Worm (Caenorhabditis elegans) whole organism, L1 larva: ENCODE results near the gene Y48B6A.13.

Source experiments
- C04F5.9 ChIP-seq: sonication (generic microtip); optimal IDR thresholded peaks from 2 replicates; lab custom pipeline; 2016; ENCODE audit warnings: missing genetic modification characterization, missing compliant biosample characterization
- C16A3.4 ChIP-seq: fragments of 150-350 bp; optimal IDR thresholded peaks from 2 replicates; lab custom pipeline; 2014; ENCODE audit warnings: missing biosample characterization, missing genetic modification characterization
- C34B4.2 ChIP-seq: sonication (generic microtip); optimal IDR thresholded peaks from 2 replicates; lab custom pipeline; 2017; ENCODE audit warnings: mild to moderate bottlenecking, missing genetic modification characterization, missing compliant biosample characterization
- alr-1 ChIP-seq: fragments of 200-800 bp; sonication (Bioruptor generic); optimal IDR thresholded peaks from 2 replicates; lab custom pipeline; 2018; ENCODE audit warnings: borderline replicate concordance, mild to moderate bottlenecking, missing genetic modification characterization, missing compliant biosample characterization
- aly-2 ChIP-seq: fragments of 150-350 bp; optimal IDR thresholded peaks from 2 replicates; lab custom pipeline; 2014; ENCODE audit warnings: missing biosample characterization, missing genetic modification characterization
- ceh-88 ChIP-seq: fragments of 200-800 bp; sonication (Bioruptor generic); IDR thresholded peaks from 2 replicates; pipeline ENCODE4 v1.3.6; 2022; ENCODE audit warnings: missing genetic modification characterization, missing compliant biosample characterization
- ceh-90 ChIP-seq: sonication (generic microtip); optimal IDR thresholded peaks from 2 replicates; lab custom pipeline; 2016; ENCODE audit warnings: missing genetic modification characterization, missing compliant biosample characterization
- ces-1 ChIP-seq: fragments of 150-350 bp; optimal IDR thresholded peaks from 2 replicates; lab custom pipeline; 2014; ENCODE audit warnings: missing biosample characterization, missing genetic modification reagents, missing genetic modification characterization
- dsc-1 ChIP-seq: sonication (generic microtip); optimal IDR thresholded peaks from 2 replicates; lab custom pipeline; 2016; ENCODE audit warnings: mild to moderate bottlenecking, missing genetic modification characterization, missing compliant biosample characterization
- efl-1 ChIP-seq, 4 experiments: fragments of 150-350 bp; optimal IDR thresholded peaks in 3 of 4; peaks in 1 of 4; 1 replicate in 1 of 4; 2 replicates in 3 of 4; lab custom pipeline; 2014; ENCODE audit warnings: missing biosample characterization in 2 of 4, missing genetic modification characterization in 2 of 4, missing genetic modification reagents in 2 of 4
- elt-2 ChIP-seq: sonication (generic microtip); optimal IDR thresholded peaks from 2 replicates; lab custom pipeline; 2016; ENCODE audit warnings: missing genetic modification characterization, mild to moderate bottlenecking, inconsistent platforms, missing compliant biosample characterization, missing genetic modification reagents
- elt-3 ChIP-seq, 6 experiments: fragments of 150-350 bp in 1 of 6; sonication (generic microtip); optimal IDR thresholded peaks; 2 replicates each; lab custom pipeline; 2017 to 2018; ENCODE audit warnings: missing biosample characterization in 6 of 6, missing genetic modification characterization in 6 of 6, inconsistent platforms in 1 of 6
- ets-5 ChIP-seq: fragments of 200-800 bp; sonication (Bioruptor generic); IDR thresholded peaks from 2 replicates; pipeline ENCODE4 v1.3.6; 2022; ENCODE audit warnings: missing genetic modification characterization, missing compliant biosample characterization
- fkh-4 ChIP-seq: sonication (generic microtip); optimal IDR thresholded peaks from 2 replicates; lab custom pipeline; 2016; ENCODE audit warnings: missing compliant biosample characterization, missing genetic modification characterization, borderline replicate concordance
- fos-1 ChIP-seq: fragments of 150-350 bp; optimal IDR thresholded peaks from 2 replicates; lab custom pipeline; 2014; ENCODE audit warnings: missing biosample characterization, missing genetic modification characterization
- grh-1 ChIP-seq: fragments of 200-800 bp; sonication (Bioruptor generic); IDR thresholded peaks from 2 replicates; pipeline ENCODE4 v1.3.6; 2022; ENCODE audit warnings: missing genetic modification reagents, missing genetic modification characterization, missing compliant biosample characterization
- hlh-4 ChIP-seq: sonication (generic microtip); optimal IDR thresholded peaks from 2 replicates; lab custom pipeline; 2016; ENCODE audit warnings: mild to moderate bottlenecking, missing genetic modification characterization, missing compliant biosample characterization
- hpl-2 ChIP-seq: fragments of 150-350 bp; optimal IDR thresholded peaks from 2 replicates; lab custom pipeline; 2014; ENCODE audit warnings: missing biosample characterization, missing genetic modification reagents, missing genetic modification characterization
- lin-13 ChIP-seq: fragments of 150-350 bp; optimal IDR thresholded peaks from 2 replicates; lab custom pipeline; 2014; ENCODE audit warnings: missing biosample characterization, missing genetic modification reagents, missing genetic modification characterization
- lin-14 ChIP-seq: fragments of 200-800 bp; sonication (Bioruptor generic); optimal IDR thresholded peaks from 2 replicates; lab custom pipeline; 2018; ENCODE audit warnings: mild to moderate bottlenecking, missing genetic modification characterization, moderate library complexity, missing compliant biosample characterization
- lin-15B ChIP-seq: fragments of 150-350 bp; sonication (generic microtip); optimal IDR thresholded peaks from 3 replicates; lab custom pipeline; 2014; ENCODE audit warnings: missing biosample characterization, missing genetic modification characterization
- mdl-1 ChIP-seq, 2 experiments: fragments of 150-350 bp; optimal IDR thresholded peaks; 2 replicates each; lab custom pipeline; 2014 to 2017; ENCODE audit warnings: missing biosample characterization in 2 of 2, missing genetic modification characterization in 2 of 2, inconsistent platforms in 1 of 2
- mef-2 ChIP-seq: fragments of 150-350 bp; optimal IDR thresholded peaks from 2 replicates; lab custom pipeline; 2014; ENCODE audit warnings: missing biosample characterization, missing genetic modification characterization
- mep-1 ChIP-seq: fragments of 150-350 bp; optimal IDR thresholded peaks from 2 replicates; lab custom pipeline; 2014; ENCODE audit warnings: missing biosample characterization, missing genetic modification characterization
- nhr-12 ChIP-seq: sonication (generic microtip); optimal IDR thresholded peaks from 2 replicates; lab custom pipeline; 2017; ENCODE audit warnings: missing biosample characterization, missing genetic modification characterization
- nhr-19 ChIP-seq: fragments of 200-800 bp; sonication (Bioruptor generic); conservative IDR thresholded peaks from 2 replicates; pipeline ENCODE4 v1.3.6; 2022; ENCODE audit warnings: missing genetic modification characterization, missing compliant biosample characterization
- nhr-28 ChIP-seq: fragments of 150-350 bp; optimal IDR thresholded peaks from 2 replicates; lab custom pipeline; 2014; ENCODE audit warnings: missing biosample characterization, missing genetic modification characterization
- nhr-47 ChIP-seq: sonication (generic microtip); optimal IDR thresholded peaks from 2 replicates; lab custom pipeline; 2016; ENCODE audit warnings: mild to moderate bottlenecking, missing genetic modification characterization, moderate library complexity, missing compliant biosample characterization
- nhr-71 ChIP-seq: sonication (generic microtip); optimal IDR thresholded peaks from 2 replicates; lab custom pipeline; 2016; ENCODE audit warnings: mild to moderate bottlenecking, missing genetic modification characterization, moderate library complexity, missing compliant biosample characterization
- nhr-76 ChIP-seq: sonication (generic microtip); optimal IDR thresholded peaks from 2 replicates; lab custom pipeline; 2017; ENCODE audit warnings: missing biosample characterization, missing genetic modification characterization
- nhr-84 ChIP-seq: sonication (generic microtip); optimal IDR thresholded peaks from 2 replicates; lab custom pipeline; 2017; ENCODE audit warnings: missing biosample characterization, missing genetic modification characterization
- pax-3 ChIP-seq: fragments of 200-800 bp; sonication (Bioruptor generic); optimal IDR thresholded peaks from 2 replicates; lab custom pipeline; 2018; ENCODE audit warnings: mild to moderate bottlenecking, missing genetic modification characterization, moderate library complexity, missing compliant biosample characterization
- pqm-1 ChIP-seq: sonication (generic microtip); optimal IDR thresholded peaks from 3 replicates; lab custom pipeline; 2017; ENCODE audit warnings: missing biosample characterization, missing genetic modification characterization
- rnt-1 ChIP-seq: sonication (generic microtip); optimal IDR thresholded peaks from 2 replicates; lab custom pipeline; 2016; ENCODE audit warnings: mild to moderate bottlenecking, missing genetic modification characterization, moderate library complexity, missing compliant biosample characterization
- skn-1 ChIP-seq: fragments of 150-350 bp; optimal IDR thresholded peaks from 2 replicates; lab custom pipeline; 2014; ENCODE audit warnings: missing biosample characterization, missing genetic modification characterization
- sptf-1 ChIP-seq: fragments of 150-350 bp; optimal IDR thresholded peaks from 2 replicates; lab custom pipeline; 2014; ENCODE audit warnings: missing biosample characterization, missing genetic modification characterization
- tbx-2 ChIP-seq: sonication (generic microtip); optimal IDR thresholded peaks from 2 replicates; lab custom pipeline; 2016; ENCODE audit warnings: missing genetic modification characterization, missing compliant biosample characterization
- unc-130 ChIP-seq: fragments of 150-350 bp; optimal IDR thresholded peaks from 2 replicates; lab custom pipeline; 2017; ENCODE audit warnings: missing biosample characterization, missing genetic modification characterization, inconsistent platforms
- unc-62 ChIP-seq: fragments of 150-350 bp; optimal IDR thresholded peaks from 2 replicates; lab custom pipeline; 2014; ENCODE audit warnings: missing biosample characterization, missing genetic modification reagents, missing genetic modification characterization
- unc-86 ChIP-seq: sonication (generic microtip); optimal IDR thresholded peaks from 2 replicates; lab custom pipeline; 2016; ENCODE audit warnings: missing genetic modification characterization, missing compliant biosample characterization
- unc-98 ChIP-seq: fragments of 200-800 bp; sonication (Bioruptor generic); IDR thresholded peaks from 2 replicates; pipeline ENCODE4 v1.3.6; 2022; ENCODE audit warnings: missing genetic modification characterization, missing compliant biosample characterization
- xbp-1 ChIP-seq: sonication (generic microtip); optimal IDR thresholded peaks from 2 replicates; lab custom pipeline; 2016; ENCODE audit warnings: missing genetic modification characterization, missing compliant biosample characterization

The Y48B6A.13 gene

DNA sequence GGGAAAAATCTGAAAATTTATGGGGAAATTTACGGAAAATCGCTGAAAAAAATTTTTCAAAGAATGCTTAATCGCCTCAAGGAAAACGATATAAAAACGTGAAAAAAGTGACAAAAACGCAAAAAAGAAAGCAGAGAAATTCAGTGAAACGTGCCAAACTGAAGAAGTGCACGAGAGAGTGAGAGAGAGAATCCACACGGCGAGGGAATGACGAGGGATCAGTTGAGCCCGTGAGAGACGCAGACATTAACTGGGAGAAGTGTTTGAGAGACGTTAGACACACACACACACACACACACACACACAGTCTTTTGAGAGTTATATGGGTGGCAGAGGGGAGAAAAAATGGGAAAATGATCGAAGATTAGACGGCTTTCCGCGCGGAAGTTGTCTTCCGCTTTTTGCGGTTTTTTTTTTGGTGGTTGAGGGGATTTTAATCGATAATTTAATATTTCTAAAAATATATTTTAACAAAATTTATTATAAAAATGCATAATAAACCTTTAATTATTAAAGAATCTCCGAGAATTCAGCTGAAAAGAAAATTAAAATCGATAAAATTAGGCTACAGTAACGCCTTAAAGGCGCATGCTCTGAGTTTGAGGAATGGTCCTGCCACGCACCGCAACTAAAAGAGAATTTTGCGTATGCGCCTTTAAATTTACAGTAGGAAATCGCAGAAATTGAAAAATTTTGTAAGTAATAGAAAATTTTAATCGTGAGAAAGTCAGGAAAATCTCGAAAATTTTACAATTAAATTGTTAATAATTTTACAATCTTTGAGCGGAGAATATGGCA, 18.6 kb upstream of the Y48B6A.13 start (continued):
- no peak for TF ChIP-seq pax-3 (tag; lab: Kevin White, UChicago)
- no peak for TF ChIP-seq C04F5.9 (tag; lab: Kevin White, UChicago)
- TF ChIP-seq C16A3.4 (tag; lab: Kevin White, UChicago), result peak; percentile 20
- TF ChIP-seq aly-2, result no peak
- no peak for TF ChIP-seq nhr-28
- no peak for TF ChIP-seq mef-2 (tag; lab: Kevin White, UChicago)
- TF ChIP-seq mep-1, result peak; percentile 77
- TF ChIP-seq elt-3 (tag; optimal IDR thresholded peaks at IDR 0.05; lab: Kevin White, UChicago), result peak in 1 of 6 experiments; percentile 9
- TF ChIP-seq mdl-1 (tag; optimal IDR thresholded peaks at IDR 0.05; lab: Kevin White, UChicago), result peak in 1 of 2 experiments; percentile 76
- TF ChIP-seq lin-15B (tag; lab: Kevin White, UChicago), result no peak
- peak; percentile 80 to 91 for TF ChIP-seq efl-1 (optimal IDR thresholded peaks at IDR 0.05; lab: Kevin White, UChicago)
- peak; percentile 66 to 96 for TF ChIP-seq efl-1 (GFP tag; optimal IDR thresholded peaks at IDR 0.05 in 1 of 2; lab: Kevin White, UChicago)
- no peak for TF ChIP-seq unc-62 (GFP tag; lab: Kevin White, UChicago)
- no peak for TF ChIP-seq elt-2
- TF ChIP-seq pqm-1 (tag; lab: Kevin White, UChicago), result no peak
- peak; percentile 53 for TF ChIP-seq fos-1 (tag; lab: Kevin White, UChicago)
- no peak for TF ChIP-seq grh-1 (GFP tag; lab: Robert Waterston, UW)
- no peak for TF ChIP-seq fkh-4 (tag; lab: Kevin White, UChicago)
- TF ChIP-seq dsc-1 (tag; lab: Kevin White, UChicago), result peak; percentile 29
- TF ChIP-seq nhr-76 (tag; lab: Kevin White, UChicago), result no peak
- TF ChIP-seq nhr-84 (tag; lab: Kevin White, UChicago), result no peak
- TF ChIP-seq ceh-90 (tag; lab: Kevin White, UChicago), result no peak
- no peak for TF ChIP-seq hlh-4 (tag; lab: Kevin White, UChicago)
- TF ChIP-seq rnt-1 (tag; lab: Kevin White, UChicago), result peak; percentile 48
- TF ChIP-seq nhr-19 (GFP tag; lab: Robert Waterston, UW), result peak; percentile 29; the same call in 1 of the 2 replicates
- TF ChIP-seq alr-1 (tag; lab: Kevin White, UChicago), result no peak
- TF ChIP-seq nhr-47 (tag; lab: Kevin White, UChicago), result peak; percentile 68
- no peak for TF ChIP-seq unc-98
- TF ChIP-seq unc-86, result peak; percentile 33
- TF ChIP-seq ces-1 (GFP tag; lab: Kevin White, UChicago), result no peak
- TF ChIP-seq skn-1 (tag; lab: Kevin White, UChicago), result peak; percentile 31
- no peak for TF ChIP-seq C34B4.2 (tag; lab: Kevin White, UChicago)
- peak; percentile 53 for TF ChIP-seq tbx-2 (tag; lab: Kevin White, UChicago)
- no peak for TF ChIP-seq ceh-88 (GFP tag; lab: Robert Waterston, UW)

DNA sequence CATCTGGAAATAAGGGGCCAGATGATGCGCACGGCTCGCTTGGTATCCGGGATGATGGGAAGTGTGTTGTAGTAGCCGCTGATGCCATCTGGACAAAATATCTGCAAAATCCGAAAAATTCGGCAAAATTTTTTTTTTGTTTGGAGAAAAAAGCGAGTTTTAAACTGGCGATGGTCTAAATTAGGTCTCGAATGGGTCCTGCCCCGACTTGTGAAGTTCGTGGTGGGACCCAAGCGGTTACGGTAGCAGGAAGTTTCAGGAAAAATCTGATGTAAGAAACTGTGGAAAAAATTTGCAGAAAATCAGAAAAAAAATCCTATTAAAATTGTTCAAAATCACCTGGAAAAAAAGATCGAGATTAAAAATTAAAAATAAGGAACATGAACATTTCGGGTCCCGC, 17.4 kb upstream of the Y48B6A.13 start, which contains the start of gene jmjd-2:
Gene jmjd-2 (minus strand): TSS at position 101 of the 400 bp plus-strand sequence.
- no peak for TF ChIP-seq nhr-12 (tag; lab: Kevin White, UChicago)

DNA sequence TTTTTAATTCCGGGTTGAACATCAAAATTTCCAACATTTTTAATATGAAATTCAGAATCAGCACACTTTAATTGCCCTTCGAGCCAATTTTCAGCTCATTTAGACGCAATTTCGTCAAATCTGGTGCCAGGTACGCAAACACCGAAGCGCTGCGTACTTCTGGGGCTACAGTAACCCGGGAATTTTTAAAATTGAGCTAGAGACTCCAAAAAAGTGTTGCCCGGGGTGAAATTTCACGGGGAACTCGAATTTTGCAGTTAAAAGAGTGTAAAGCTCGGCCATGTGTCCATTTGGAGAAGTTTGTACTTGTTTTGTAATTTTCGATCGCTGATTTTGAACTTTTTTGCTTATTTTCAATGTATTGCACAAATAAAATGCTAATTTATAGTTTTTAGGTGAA, 16.2 kb upstream of the Y48B6A.13 start:
- TF ChIP-seq dsc-1 (tag; lab: Kevin White, UChicago) (no peak), lin-13 (no peak), rnt-1 (tag; lab: Kevin White, UChicago) (no peak), hpl-2 (GFP tag; lab: Kevin White, UChicago) (no peak), lin-14 (GFP tag; lab: Kevin White, UChicago) (no peak), unc-130 (tag; lab: Kevin White, UChicago) (no peak), grh-1 (GFP tag; lab: Robert Waterston, UW) (no peak), sptf-1 (tag; lab: Kevin White, UChicago) (no peak), ets-5 (GFP tag; lab: Robert Waterston, UW) (no peak), mep-1 (no peak), nhr-71 (tag; lab: Kevin White, UChicago) (no peak), C04F5.9 (tag; lab: Kevin White, UChicago) (no peak), xbp-1 (no peak)
